Worm (Caenorhabditis elegans): ENCODE measurements around the gene C52E4.7.

Gene C52E4.7

ce11 chrV:12033841-12034240, 39.7 kb downstream of the C52E4.7 start:
- no peak for TF ChIP-seq rnt-1 (tag; optimal IDR thresholded peaks at IDR 0.05)
- no peak for TF ChIP-seq aha-1 (tag; optimal IDR thresholded peaks at IDR 0.05)
- TF ChIP-seq nhr-84 (tag; optimal IDR thresholded peaks at IDR 0.05), result no peak
- TF ChIP-seq ztf-11 (tag; optimal IDR thresholded peaks at IDR 0.05), result no peak
- TF ChIP-seq lin-15B (tag; optimal IDR thresholded peaks at IDR 0.05), result no peak
- no peak for TF ChIP-seq nhr-237 (tag; optimal IDR thresholded peaks at IDR 0.05)
- TF ChIP-seq snu-23 (GFP tag; optimal IDR thresholded peaks at IDR 0.05), result no peak
- no peak for TF ChIP-seq fkh-10 (GFP tag; optimal IDR thresholded peaks at IDR 0.05)
- TF ChIP-seq mep-1 (tag; optimal IDR thresholded peaks at IDR 0.05), result no peak
- TF ChIP-seq skn-1 (tag; optimal IDR thresholded peaks at IDR 0.05), result no peak
- no peak for TF ChIP-seq unc-98 (GFP tag; IDR thresholded peaks at IDR 0.05)
- no peak for TF ChIP-seq nhr-77 (tag; optimal IDR thresholded peaks at IDR 0.05)
- TF ChIP-seq nhr-76 (tag; optimal IDR thresholded peaks at IDR 0.05), result no peak
- TF ChIP-seq ceh-82 (tag; optimal IDR thresholded peaks at IDR 0.05), result no peak
- TF ChIP-seq sptf-1 (tag; optimal IDR thresholded peaks at IDR 0.05), result no peak

- no peak for TF ChIP-seq elt-3 (tag; optimal IDR thresholded peaks at IDR 0.05)
- TF ChIP-seq lir-3 (tag; optimal IDR thresholded peaks at IDR 0.05; ENCODE audit: poor library complexity), result no peak
- no peak for TF ChIP-seq ets-5 (GFP tag; IDR thresholded peaks at IDR 0.05)
- peak; percentile 7 for TF ChIP-seq blmp-1 (tag; optimal IDR thresholded peaks at IDR 0.05)
- TF ChIP-seq nhr-237 (tag; optimal IDR thresholded peaks at IDR 0.05), result no peak
- TF ChIP-seq nhr-19 (GFP tag; conservative IDR thresholded peaks at IDR 0.05), result no peak
- TF ChIP-seq dsc-1 (tag; optimal IDR thresholded peaks at IDR 0.05), result peak; percentile 52
Measured at ce11 chrV:12036129-12036528, 42.0 kb downstream of the C52E4.7 start.

- TF ChIP-seq pax-3 (tag; optimal IDR thresholded peaks at IDR 0.05), result peak; percentile 79
- TF ChIP-seq ceh-8 (GFP tag; optimal IDR thresholded peaks at IDR 0.05), result peak; percentile 71
- peak; percentile 65 for TF ChIP-seq dsc-1 (tag; optimal IDR thresholded peaks at IDR 0.05)
- TF ChIP-seq fos-1 (tag; optimal IDR thresholded peaks at IDR 0.05), result no peak
- TF ChIP-seq rnt-1 (tag; optimal IDR thresholded peaks at IDR 0.05), result no peak
- no peak for TF ChIP-seq ama-1 (optimal IDR thresholded peaks at IDR 0.05)
Measured at ce11 chrV:12037889-12038288, 43.8 kb downstream of the C52E4.7 start.

- TF ChIP-seq isw-1 (GFP tag; IDR thresholded peaks at IDR 0.05), result peak; percentile 13; the same call in 1 of the 2 replicates
- peak; percentile 48 for TF ChIP-seq unc-86 (tag; optimal IDR thresholded peaks at IDR 0.05)
- TF ChIP-seq lin-14 (GFP tag; optimal IDR thresholded peaks at IDR 0.05), result peak; percentile 48
- no peak for TF ChIP-seq egl-13 (tag; optimal IDR thresholded peaks at IDR 0.05)
- no peak for TF ChIP-seq C34B4.2 (tag; optimal IDR thresholded peaks at IDR 0.05)
- TF ChIP-seq hlh-4 (tag; optimal IDR thresholded peaks at IDR 0.05), result no peak
Measured at ce11 chrV:12038317-12038716, 44.2 kb downstream of the C52E4.7 start.

ce11 chrV:12038783-12039182, 44.7 kb downstream of the C52E4.7 start:
- TF ChIP-seq ceh-82 (tag; optimal IDR thresholded peaks at IDR 0.05), result peak in 2 of 3 experiments; percentile 8 to 58
- no peak for TF ChIP-seq nhr-90 (tag; optimal IDR thresholded peaks at IDR 0.05; ENCODE audit: poor library complexity)
- no peak for TF ChIP-seq tlp-1 (tag; optimal IDR thresholded peaks at IDR 0.05)
- no peak for TF ChIP-seq grh-1 (GFP tag; IDR thresholded peaks at IDR 0.05)
- no peak for TF ChIP-seq isw-1 (GFP tag; IDR thresholded peaks at IDR 0.05)
- TF ChIP-seq ets-5 (GFP tag; IDR thresholded peaks at IDR 0.05), result no peak
- TF ChIP-seq rnt-1 (tag; optimal IDR thresholded peaks at IDR 0.05), result no peak
- no peak for TF ChIP-seq elt-2 (tag; optimal IDR thresholded peaks at IDR 0.05)
- TF ChIP-seq Y116A8C.19 (tag; optimal IDR thresholded peaks at IDR 0.05; ENCODE audit: borderline replicate concordance), result no peak
- no peak for TF ChIP-seq ztf-4 (tag; optimal IDR thresholded peaks at IDR 0.05)
- TF ChIP-seq nhr-12 (tag; optimal IDR thresholded peaks at IDR 0.05), result no peak
- TF ChIP-seq egl-27 (tag; optimal IDR thresholded peaks at IDR 0.05), result no peak
- no peak for TF ChIP-seq hlh-4 (tag; optimal IDR thresholded peaks at IDR 0.05)
- TF ChIP-seq unc-130 (tag; optimal IDR thresholded peaks at IDR 0.05), result no peak
- no peak for TF ChIP-seq ceh-63 (GFP tag; optimal IDR thresholded peaks at IDR 0.05)
- TF ChIP-seq lsy-2 (tag; optimal IDR thresholded peaks at IDR 0.05), result no peak
- TF ChIP-seq pag-3 (tag; optimal IDR thresholded peaks at IDR 0.05; ENCODE audit: borderline replicate concordance, insufficient read depth), result no peak
- TF ChIP-seq fos-1 (tag; optimal IDR thresholded peaks at IDR 0.05), result no peak
- TF ChIP-seq swsn-7 (tag; optimal IDR thresholded peaks at IDR 0.05), result peak; percentile 26
- TF ChIP-seq snpc-4 (tag; optimal IDR thresholded peaks at IDR 0.05), result no peak
- no peak for TF ChIP-seq nhr-19 (GFP tag; conservative IDR thresholded peaks at IDR 0.05)
- no peak for TF ChIP-seq lin-39 (tag; optimal IDR thresholded peaks at IDR 0.05)

Measured in whole organism, L1 larva.